Worm (Caenorhabditis elegans): ENCODE measurements around the gene C38C3.4.

Gene C38C3.4

DNA sequence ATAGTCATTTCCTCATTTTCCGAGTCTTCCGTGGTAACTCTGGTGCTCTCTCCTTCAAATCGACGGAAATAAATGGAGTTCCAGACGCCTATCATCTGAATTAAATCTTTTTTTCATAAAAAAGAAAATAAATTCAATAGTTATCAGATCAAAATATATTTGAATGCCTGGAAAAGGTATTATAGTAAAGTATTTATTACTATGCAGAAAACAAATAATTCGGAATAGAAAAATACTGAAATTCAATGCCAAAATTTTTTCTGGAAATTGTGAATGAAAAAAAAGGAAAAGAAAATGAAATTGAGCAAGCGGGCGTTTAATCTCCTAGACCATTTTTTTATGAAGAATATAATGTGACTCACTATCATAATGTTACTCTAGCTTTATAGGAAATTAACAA lies 9.7 kb downstream of the C38C3.4 start, which contains the start of gene C38C3.6:
C38C3.6 (minus strand) TSS at position 101 of the 400 bp plus-strand sequence.
- TF ChIP-seq cebp-2 (GFP tag; IDR thresholded peaks at IDR 0.05) (no peak), aptf-2 (GFP tag; conservative IDR thresholded peaks at IDR 0.05) (no peak), F49E8.2 (tag; optimal IDR thresholded peaks at IDR 0.05; ENCODE audit: insufficient read depth) (no peak), ama-1 (optimal IDR thresholded peaks at IDR 0.05) (no peak), ama-1 (GFP tag; optimal IDR thresholded peaks at IDR 0.05) (no peak), hsf-1 (GFP tag; IDR thresholded peaks at IDR 0.05) (no peak), rpc-1 (optimal IDR thresholded peaks at IDR 0.05) (no peak), rpc-1 (tag; optimal IDR thresholded peaks at IDR 0.05) (no peak), ztf-6 (GFP tag; IDR thresholded peaks at IDR 0.05) (no peak), nfya-1 (tag; optimal IDR thresholded peaks at IDR 0.05; ENCODE audit: borderline replicate concordance, insufficient read depth) (no peak), hlh-26 (GFP tag; conservative IDR thresholded peaks at IDR 0.05) (no peak), Y67H2A.10 (GFP tag; conservative IDR thresholded peaks at IDR 0.05) (no peak), nfyb-1 (GFP tag; IDR thresholded peaks at IDR 0.05) (no peak), Y79H2A.3 (GFP tag; conservative IDR thresholded peaks at IDR 0.05) (no peak)

DNA sequence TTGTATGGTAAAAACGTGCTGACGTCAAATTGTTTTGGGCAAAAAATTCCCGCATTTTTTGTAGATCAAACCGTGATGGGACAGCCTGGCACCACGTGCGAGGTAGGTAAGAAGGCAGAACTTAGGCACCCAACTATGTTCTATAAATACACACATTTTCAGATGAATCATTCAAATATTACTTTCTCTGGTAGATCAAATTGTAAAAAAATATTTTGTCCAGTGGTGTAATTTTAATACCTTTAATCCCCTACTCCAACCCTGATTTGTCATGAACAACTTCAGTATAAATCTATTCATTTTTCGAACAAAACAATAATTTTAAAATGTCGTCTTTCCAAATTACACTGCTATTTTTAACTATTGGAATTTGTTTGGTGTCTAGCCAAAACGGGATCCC lies 12.6 kb downstream of the C38C3.4 start, which contains the start of gene spig-7:
spig-7 (plus strand) TSS at position 301 of the 400 bp plus-strand sequence.
- TF ChIP-seq nhr-179 (tag; optimal IDR thresholded peaks at IDR 0.05) (no peak), ama-1 (optimal IDR thresholded peaks at IDR 0.05) (no peak), ama-1 (GFP tag; optimal IDR thresholded peaks at IDR 0.05) (no peak), cebp-1 (GFP tag; IDR thresholded peaks at IDR 0.05) (no peak), cebp-1 (tag; optimal IDR thresholded peaks at IDR 0.05) (no peak), athp-1 (tag; optimal IDR thresholded peaks at IDR 0.05) (no peak)

DNA sequence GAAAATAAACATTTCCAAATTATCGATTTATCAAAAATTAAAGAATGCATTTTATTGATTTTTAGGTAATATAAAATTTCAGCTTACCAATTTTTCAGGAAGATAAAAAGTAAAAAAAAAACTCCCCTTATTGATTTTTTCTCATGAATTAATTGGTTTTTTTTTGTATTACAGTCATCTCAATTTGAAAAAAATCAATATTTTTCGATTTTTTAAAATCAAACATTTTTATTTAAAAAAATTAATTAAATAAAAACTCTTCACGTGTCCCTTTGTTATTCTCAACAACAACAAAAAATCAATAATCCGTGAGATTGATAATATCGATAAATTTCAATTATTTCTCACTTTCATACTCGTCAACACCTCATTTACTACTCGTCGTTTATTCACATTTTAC lies 13.5 kb downstream of the C38C3.4 start, which contains the start of gene C38C3.3:
C38C3.3 (plus strand) TSS at position 301 of the 400 bp plus-strand sequence.
- TF ChIP-seq snpc-1.3 (tag; optimal IDR thresholded peaks at IDR 0.05; ENCODE audit: insufficient read depth) = no peak
- no peak for TF ChIP-seq zim-3 (tag; optimal IDR thresholded peaks at IDR 0.05)
- TF ChIP-seq tbp1 (GFP tag; optimal IDR thresholded peaks at IDR 0.05) = no peak
- TF ChIP-seq nfya-2 (GFP tag; IDR thresholded peaks at IDR 0.05) = no peak
- TF ChIP-seq rec-8 (tag; optimal IDR thresholded peaks at IDR 0.05) = no peak
- no peak for TF ChIP-seq F57A8.1 (GFP tag; optimal IDR thresholded peaks at IDR 0.05)
- TF ChIP-seq nhr-179 (tag; optimal IDR thresholded peaks at IDR 0.05) = no peak
- no peak for TF ChIP-seq fkh-3 (tag; optimal IDR thresholded peaks at IDR 0.05)
- TF ChIP-seq ceh-100 (GFP tag; IDR thresholded peaks at IDR 0.05) = no peak
- TF ChIP-seq D2030.7 (GFP tag; IDR thresholded peaks at IDR 0.05) = no peak
- TF ChIP-seq athp-1 (tag; optimal IDR thresholded peaks at IDR 0.05) = no peak
- TF ChIP-seq nhr-80 (tag; optimal IDR thresholded peaks at IDR 0.05) = no peak
- no peak for TF ChIP-seq snpc-3.4 (tag; optimal IDR thresholded peaks at IDR 0.05)

DNA sequence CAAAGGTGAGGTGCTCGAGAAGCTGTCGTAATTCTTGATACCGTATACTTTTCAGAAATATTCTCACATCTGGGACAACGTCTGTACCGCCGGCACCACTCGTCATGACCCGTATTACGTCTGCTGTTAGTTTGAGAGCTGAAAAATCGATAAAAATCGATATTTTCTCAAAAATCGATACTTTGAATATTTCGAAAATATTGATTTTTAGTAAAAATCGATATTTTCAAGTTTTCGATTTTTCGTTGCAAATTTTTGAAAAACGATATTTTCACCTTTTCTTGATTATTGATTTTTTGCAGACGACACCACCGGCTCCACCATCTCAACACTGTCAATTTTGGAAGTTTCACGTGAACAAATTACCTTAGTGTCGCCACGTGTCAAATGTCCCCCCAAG lies 13.9 kb downstream of the C38C3.4 start:
- TF ChIP-seq Y56A3A.18 (GFP tag; IDR thresholded peaks at IDR 0.05) (no peak), ama-1 (optimal IDR thresholded peaks at IDR 0.05) (no peak), ama-1 (GFP tag; optimal IDR thresholded peaks at IDR 0.05) (no peak), die-1 (tag; optimal IDR thresholded peaks at IDR 0.05) (no peak), snpc-4 (GFP tag; optimal IDR thresholded peaks at IDR 0.05) (no peak), snpc-4 (tag; optimal IDR thresholded peaks at IDR 0.05) (no peak), F37B4.10 (GFP tag; IDR thresholded peaks at IDR 0.05) (no peak), mes-4 (tag; optimal IDR thresholded peaks at IDR 0.05) (no peak), hmg-1.2 (GFP tag; IDR thresholded peaks at IDR 0.05) (no peak), chd-7 (tag; optimal IDR thresholded peaks at IDR 0.05) (no peak), ccch-3 (GFP tag; optimal IDR thresholded peaks at IDR 0.05) (no peak), madf-8 (GFP tag; conservative IDR thresholded peaks at IDR 0.05) (no peak)

Data from whole organism, young adult.